Fruit fly (Drosophila melanogaster) whole organism, embryonic: ENCODE results near the gene CG32706.

Experiments
- CG10431 ChIP-seq: fragments of 200-800 bp; sonication (Bioruptor generic); optimal IDR thresholded peaks from 3 replicates; lab custom pipeline; 2018; ENCODE audit warnings: missing biosample characterization, mild to moderate bottlenecking, missing genetic modification characterization
- CG10462 ChIP-seq: fragments of 200-800 bp; sonication (Bioruptor generic); optimal IDR thresholded peaks from 2 replicates; lab custom pipeline; 2016; ENCODE audit warnings: missing biosample characterization, missing genetic modification characterization
- CG14965 ChIP-seq: fragments of 200-800 bp; sonication (Bioruptor generic); optimal IDR thresholded peaks from 2 replicates; lab custom pipeline; 2016; ENCODE audit warnings: missing biosample characterization, missing genetic modification characterization, borderline replicate concordance
- CG15696 ChIP-seq: fragments of 200-800 bp; sonication (Bioruptor generic); optimal IDR thresholded peaks from 2 replicates; lab custom pipeline; 2019; ENCODE audit warnings: missing biosample characterization, mild to moderate bottlenecking, missing genetic modification characterization, moderate library complexity
- CG1603 ChIP-seq: fragments of 200-800 bp; sonication (Bioruptor generic); optimal IDR thresholded peaks from 2 replicates; lab custom pipeline; 2019; ENCODE audit warnings: missing biosample characterization, mild to moderate bottlenecking, missing genetic modification characterization, moderate library complexity
- CG17361 ChIP-seq: fragments of 200-800 bp; sonication (Bioruptor generic); IDR thresholded peaks from 3 replicates; pipeline ENCODE4 v1.3.6; 2022; ENCODE audit warnings: missing biosample characterization, missing genetic modification characterization
- CG1792 ChIP-seq: fragments of 200-800 bp; sonication (Bioruptor generic); optimal IDR thresholded peaks from 2 replicates; lab custom pipeline; 2016; ENCODE audit warnings: missing biosample characterization, missing genetic modification characterization
- CG1832 ChIP-seq: fragments of 200-800 bp; sonication (Bioruptor generic); optimal IDR thresholded peaks from 2 replicates; lab custom pipeline; 2017; ENCODE audit warnings: missing biosample characterization, mild to moderate bottlenecking, missing genetic modification characterization, inconsistent platforms
- CG31365 ChIP-seq: fragments of 200-800 bp; sonication (Bioruptor generic); optimal IDR thresholded peaks from 2 replicates; lab custom pipeline; 2018; ENCODE audit warnings: missing biosample characterization, mild to moderate bottlenecking, missing genetic modification characterization
- CG34422 ChIP-seq: fragments of 200-800 bp; sonication (Bioruptor generic); IDR thresholded peaks from 3 replicates; pipeline ENCODE4 v1.3.6; 2022; ENCODE audit warnings: missing biosample characterization, missing genetic modification characterization
- CG5245 ChIP-seq: fragments of 200-800 bp; sonication (Bioruptor generic); optimal IDR thresholded peaks from 3 replicates; lab custom pipeline; 2016; ENCODE audit warnings: missing biosample characterization, missing genetic modification characterization
- D ChIP-seq, 2 experiments: fragments of 200-800 bp in 1 of 2; fragments of >200 bp in 1 of 2; sonication (Bioruptor generic) in 1 of 2; optimal IDR thresholded peaks; 2 replicates in 1 of 2; 3 replicates in 1 of 2; lab custom pipeline; 2017; ENCODE audit warnings: mild to moderate bottlenecking in 1 of 2, missing biosample characterization in 1 of 2, missing genetic modification characterization in 1 of 2, missing genetic modification reagents in 1 of 2
- Drgx ChIP-seq: fragments of 200-800 bp; sonication (Bioruptor generic); IDR thresholded peaks from 2 replicates; pipeline ENCODE4 v1.3.6; 2022; ENCODE audit warnings: missing biosample characterization, missing genetic modification characterization
- Hr78 ChIP-seq, 2 experiments: fragments of 200-800 bp in 1 of 2; fragments of >200 bp in 1 of 2; sonication (Bioruptor generic) in 1 of 2; optimal IDR thresholded peaks; 2 replicates each; lab custom pipeline; 2017 to 2019; ENCODE audit warnings: missing biosample characterization in 2 of 2, missing genetic modification characterization in 2 of 2, mild to moderate bottlenecking in 1 of 2, moderate library complexity in 1 of 2
- Lim3 ChIP-seq: fragments of 200-800 bp; sonication (Bioruptor generic); IDR thresholded peaks from 2 replicates; pipeline ENCODE4 v1.3.6; 2022; ENCODE audit warnings: missing biosample characterization, missing genetic modification characterization
- Med ChIP-seq: fragments of 200-800 bp; sonication (Bioruptor generic); peaks from one replicate; lab custom pipeline; 2016; ENCODE audit warnings: missing biosample characterization, missing genetic modification characterization, mild to moderate bottlenecking, inconsistent platforms, moderate library complexity
- Opbp ChIP-seq: fragments of 200-800 bp; sonication (Bioruptor generic); IDR thresholded peaks from 3 replicates; pipeline ENCODE4 v1.3.6; 2022; ENCODE audit warnings: missing biosample characterization, missing genetic modification characterization; ENCODE audit not compliant: partially characterized antibody
- Ptx1 ChIP-seq: fragments of 200-800 bp; sonication (Bioruptor generic); IDR thresholded peaks from 2 replicates; pipeline ENCODE4 v1.3.6; 2022; ENCODE audit warnings: missing biosample characterization, missing genetic modification characterization
- Sox100B ChIP-seq: fragments of 200-800 bp; sonication (Bioruptor generic); optimal IDR thresholded peaks from 3 replicates; lab custom pipeline; 2018; ENCODE audit warnings: missing biosample characterization, mild to moderate bottlenecking, missing genetic modification characterization
- ab ChIP-seq: fragments of 200-800 bp; sonication (Bioruptor generic); optimal IDR thresholded peaks from 2 replicates; lab custom pipeline; 2016; ENCODE audit warnings: missing biosample characterization, missing genetic modification characterization
- ap ChIP-seq: fragments of 200-800 bp; sonication (Bioruptor generic); IDR thresholded peaks from 2 replicates; pipeline ENCODE4 v1.3.6; 2022; ENCODE audit warnings: missing biosample characterization, missing genetic modification characterization
- bigmax ChIP-seq: fragments of 200-800 bp; sonication (Bioruptor generic); optimal IDR thresholded peaks from 2 replicates; lab custom pipeline; 2018; ENCODE audit warnings: missing biosample characterization, mild to moderate bottlenecking, missing genetic modification characterization
- cad ChIP-seq: fragments of >200 bp; optimal IDR thresholded peaks from 2 replicates; lab custom pipeline; 2017; ENCODE audit warnings: missing biosample characterization, missing genetic modification characterization
- chinmo ChIP-seq: fragments of 200-800 bp; sonication (Bioruptor generic); IDR thresholded peaks from 4 replicates; pipeline ENCODE4 v1.3.6; 2022; ENCODE audit warnings: missing biosample characterization, missing genetic modification characterization; ENCODE audit not compliant: partially characterized antibody
- crol ChIP-seq: fragments of 200-800 bp; sonication (Bioruptor generic); IDR thresholded peaks from 2 replicates; pipeline ENCODE4 v1.3.6; 2022; ENCODE audit warnings: missing biosample characterization, missing genetic modification characterization
- ewg ChIP-seq: fragments of 200-800 bp; sonication (Bioruptor generic); optimal IDR thresholded peaks from 3 replicates; lab custom pipeline; 2017; ENCODE audit warnings: mild to moderate bottlenecking, missing biosample characterization, missing genetic modification reagents, missing genetic modification characterization
- exex ChIP-seq: fragments of 200-800 bp; sonication (Bioruptor generic); optimal IDR thresholded peaks from 4 replicates; lab custom pipeline; 2018; ENCODE audit warnings: missing biosample characterization, mild to moderate bottlenecking, missing genetic modification characterization, moderate library complexity
- eyg ChIP-seq: fragments of 200-800 bp; sonication (Bioruptor generic); optimal IDR thresholded peaks from 3 replicates; lab custom pipeline; 2016; ENCODE audit warnings: missing biosample characterization, missing genetic modification characterization
- ftz-f1 ChIP-seq: fragments of 200-800 bp; sonication (Bioruptor generic); optimal IDR thresholded peaks from 2 replicates; lab custom pipeline; 2016; ENCODE audit warnings: missing biosample characterization, missing genetic modification characterization
- gcm2 ChIP-seq: fragments of 200-800 bp; sonication (Bioruptor generic); optimal IDR thresholded peaks from 2 replicates; lab custom pipeline; 2016; ENCODE audit warnings: missing biosample characterization, missing genetic modification characterization
- lilli ChIP-seq: fragments of 200-800 bp; sonication (Bioruptor generic); optimal IDR thresholded peaks from 3 replicates; lab custom pipeline; 2016; ENCODE audit warnings: missing biosample characterization, missing genetic modification characterization
- nau ChIP-seq: fragments of 200-800 bp; sonication (Bioruptor generic); optimal IDR thresholded peaks from 3 replicates; lab custom pipeline; 2017; ENCODE audit warnings: missing biosample characterization, mild to moderate bottlenecking, missing genetic modification characterization, missing genetic modification reagents
- pfk ChIP-seq: fragments of 200-800 bp; sonication (Bioruptor generic); optimal IDR thresholded peaks from 2 replicates; lab custom pipeline; 2018; ENCODE audit warnings: missing biosample characterization, mild to moderate bottlenecking, missing genetic modification characterization, moderate library complexity
- pum ChIP-seq: fragments of 200-800 bp; sonication (Bioruptor generic); optimal IDR thresholded peaks from 2 replicates; lab custom pipeline; 2016; ENCODE audit warnings: missing biosample characterization, missing genetic modification characterization
- row ChIP-seq: fragments of 200-800 bp; sonication (Bioruptor generic); IDR thresholded peaks from 3 replicates; pipeline ENCODE4 v1.3.6; 2022; ENCODE audit warnings: missing biosample characterization, missing genetic modification characterization
- run ChIP-seq: fragments of 200-800 bp; sonication (Bioruptor generic); optimal IDR thresholded peaks from 3 replicates; lab custom pipeline; 2018; ENCODE audit warnings: missing biosample characterization, mild to moderate bottlenecking, missing genetic modification characterization
- sens ChIP-seq: fragments of 200-800 bp; sonication (Bioruptor generic); peaks from one replicate; lab custom pipeline; 2016; ENCODE audit warnings: missing biosample characterization, missing genetic modification characterization
- sob ChIP-seq: fragments of 200-800 bp; sonication (Bioruptor generic); IDR thresholded peaks from 2 replicates; pipeline ENCODE4 v1.3.6; 2022; ENCODE audit warnings: missing biosample characterization, missing genetic modification characterization

The CG32706 gene

dm6 chrX:9089254-9090056 lies 2.5 kb downstream of the CG32706 start, which contains the start of gene CCT2 (continued):
- no peak for TF ChIP-seq CG17361
- no peak for TF ChIP-seq ftz-f1 (GFP tag; lab: Kevin White, UChicago)
- no peak for TF ChIP-seq CG5245 (GFP tag; lab: Kevin White, UChicago)
- no peak for TF ChIP-seq pfk (GFP tag; lab: Kevin White, UChicago)

- peak; percentile 38; the same call in 1 of the 2 replicates for TF ChIP-seq Drgx (GFP tag; lab: Robert Waterston, UW)
- TF ChIP-seq sens (GFP tag; lab: Kevin White, UChicago), result peak; percentile 68
- TF ChIP-seq nau (GFP tag; lab: Kevin White, UChicago), result no peak
- TF ChIP-seq CG1603, result peak; percentile 95
- no peak for TF ChIP-seq crol (GFP tag; lab: Robert Waterston, UW)
- peak; percentile 6 for TF ChIP-seq lilli
- peak; percentile 62 for TF ChIP-seq bigmax (GFP tag; lab: Kevin White, UChicago)
Measured at dm6 chrX:9090057-9090358, 3.1 kb downstream of the CG32706 start.

dm6 chrX:9093062-9093461 lies 6.1 kb downstream of the CG32706 start:
- TF ChIP-seq Med (GFP tag; lab: Kevin White, UChicago) (no peak), Sox100B (no peak), Lim3 (GFP tag; lab: Robert Waterston, UW) (no peak), CG1792 (GFP tag; lab: Kevin White, UChicago) (no peak), run (tag; lab: Kevin White, UChicago) (no peak), eyg (GFP tag; lab: Kevin White, UChicago) (no peak), chinmo (GFP tag; lab: Robert Waterston, UW) (no peak), sob (GFP tag; lab: Robert Waterston, UW) (no peak)
- TF ChIP-seq, all 482 proteins: peak for 0

dm6 chrX:9093912-9094311 lies 7.0 kb downstream of the CG32706 start:
- no peak for TF ChIP-seq CG10431 (GFP tag; lab: Kevin White, UChicago)
- no peak for TF ChIP-seq Opbp (GFP tag; lab: Robert Waterston, UW)
- no peak for TF ChIP-seq CG14965 (GFP tag; lab: Kevin White, UChicago)
- TF ChIP-seq Hr78 (GFP tag; optimal IDR thresholded peaks at IDR 0.05; lab: Kevin White, UChicago), result peak in 1 of 2 experiments; percentile 98
- peak; percentile 65 for TF ChIP-seq CG1832 (GFP tag; lab: Kevin White, UChicago)
- TF ChIP-seq, all 482 proteins: peak for 2

dm6 chrX:9102125-9102524 lies 15.2 kb downstream of the CG32706 start:
- TF ChIP-seq exex (tag; lab: Kevin White, UChicago) (peak; percentile 93), ab (GFP tag; lab: Kevin White, UChicago) (no peak)

- TF ChIP-seq CG10462 (no peak), cad (no peak), CG31365 (tag; lab: Kevin White, UChicago) (no peak), row (GFP tag; lab: Robert Waterston, UW) (peak; percentile 34; the same call in 2 of the 3 replicates), CG34422 (0 out of 3 replicates have a peak, but pooled peaks have one; percentile 12), D (optimal IDR thresholded peaks at IDR 0.05; lab: Kevin White, UChicago) (no peak), D (GFP tag; optimal IDR thresholded peaks at IDR 0.05; lab: Kevin White, UChicago) (no peak), ewg (no peak), chinmo (GFP tag; lab: Robert Waterston, UW) (0 out of 4 replicates have a peak, but pooled peaks have one; percentile 26), gcm2 (no peak), ap (GFP tag; lab: Robert Waterston, UW) (no peak), pum (no peak), CG15696 (tag; lab: Kevin White, UChicago) (no peak), Ptx1 (GFP tag; lab: Robert Waterston, UW) (no peak)
Measured at dm6 chrX:9103308-9104185, 16.6 kb downstream of the CG32706 start, which contains the start of gene CG7766. TSS of gene CG7766 (minus strand) at chrX:9103739.
